Worm (Caenorhabditis elegans): ENCODE data around the gene aass-1.

- TF ChIP-seq snpc-4 (tag; optimal IDR thresholded peaks at IDR 0.05) (no peak), elt-3 (tag; optimal IDR thresholded peaks at IDR 0.05) (no peak), peb-1 (tag; optimal IDR thresholded peaks at IDR 0.05) (no peak)
These were observed 7.5 kb downstream of the aass-1 start, which contains the start of gene grl-19 for ce11 chrIV:252454-252853.

Measured in whole organism, L2 larva.